6 worm cellular contexts compared by ENCODE assay signal in the genomic region with DNA sequence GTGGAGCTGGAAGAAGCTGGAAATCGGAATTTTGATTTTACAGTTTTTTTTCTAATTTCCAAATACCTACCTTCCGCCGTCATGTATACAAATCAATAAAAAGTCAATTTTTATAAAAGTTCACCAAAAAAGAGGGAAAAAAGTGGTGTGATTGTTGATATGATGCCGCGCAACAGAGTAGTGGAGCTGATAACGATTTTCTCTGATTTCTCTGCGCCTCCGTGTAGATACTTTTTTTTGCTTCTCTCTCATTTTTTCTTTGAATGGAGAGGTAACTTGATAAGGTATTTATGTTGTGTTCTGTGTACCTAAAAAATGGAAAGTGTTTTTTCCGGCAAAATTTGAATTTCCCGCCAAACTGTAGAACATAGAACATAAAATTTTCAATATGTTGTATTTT.
TF ChIP-seq lines count a peak whose summit lies in the region.

A gene (minus strand): TSS at position 199 of the 400 bp plus-strand sequence.

TF ChIP-seq in whole organism, L1 larva, 84 proteins besides CTCF, POLR2A, EP300 and RAD21 (continues in another document):
- TF ChIP-seq nhr-20 (tag; optimal IDR thresholded peaks at IDR 0.05; lab: Kevin White, UChicago) (peak; percentile 18), C34B4.2 (tag; optimal IDR thresholded peaks at IDR 0.05; lab: Kevin White, UChicago) (no peak), lin-13 (GFP tag; optimal IDR thresholded peaks at IDR 0.05; lab: Kevin White, UChicago) (no peak), ceh-82 (tag; optimal IDR thresholded peaks at IDR 0.05; lab: Kevin White, UChicago) (no peak), sptf-1 (tag; optimal IDR thresholded peaks at IDR 0.05; lab: Kevin White, UChicago) (no peak), nhr-85 (tag; lab: Kevin White, UChicago) (peak; percentile 67), nhr-71 (tag; optimal IDR thresholded peaks at IDR 0.05; lab: Kevin White, UChicago) (peak; percentile 40), dsc-1 (tag; optimal IDR thresholded peaks at IDR 0.05; lab: Kevin White, UChicago) (no peak), ceh-8 (GFP tag; optimal IDR thresholded peaks at IDR 0.05; lab: Kevin White, UChicago) (no peak), mep-1 (tag; optimal IDR thresholded peaks at IDR 0.05; lab: Kevin White, UChicago) (peak; percentile 26), egl-27 (tag; optimal IDR thresholded peaks at IDR 0.05; lab: Kevin White, UChicago) (no peak), lin-14 (GFP tag; optimal IDR thresholded peaks at IDR 0.05; lab: Kevin White, UChicago) (no peak), nhr-84 (tag; optimal IDR thresholded peaks at IDR 0.05; lab: Kevin White, UChicago) (no peak), irx-1 (tag; optimal IDR thresholded peaks at IDR 0.05; lab: Kevin White, UChicago) (no peak), ama-1 (optimal IDR thresholded peaks at IDR 0.05; lab: Kevin White, UChicago) (no peak), mab-9 (GFP tag; IDR thresholded peaks at IDR 0.05; lab: Robert Waterston, UW) (no peak)

TF ChIP-seq in whole organism, L2 larva, 48 proteins besides CTCF, POLR2A, EP300 and RAD21:
- TF ChIP-seq sma-3 (GFP tag; optimal IDR thresholded peaks at IDR 0.05; lab: Kevin White, UChicago) (peak; percentile 32), sma-9 (GFP tag; optimal IDR thresholded peaks at IDR 0.05; lab: Kevin White, UChicago) (peak; percentile 63), sma-9 (tag; optimal IDR thresholded peaks at IDR 0.05; lab: Kevin White, UChicago) (no peak), fos-1 (tag; optimal IDR thresholded peaks at IDR 0.05; lab: Kevin White, UChicago) (peak; percentile 78), nhr-6 (tag; optimal IDR thresholded peaks at IDR 0.05; lab: Kevin White, UChicago) (no peak), crh-2 (tag; optimal IDR thresholded peaks at IDR 0.05; lab: Kevin White, UChicago) (peak; percentile 67), ztf-4 (tag; optimal IDR thresholded peaks at IDR 0.05; lab: Kevin White, UChicago) (no peak)

TF ChIP-seq in whole organism, L3 larva, 47 proteins besides CTCF, POLR2A, EP300 and RAD21 (continues in another document):
- TF ChIP-seq daf-12 (tag; optimal IDR thresholded peaks at IDR 0.05; lab: Kevin White, UChicago) (no peak), nhr-237 (tag; optimal IDR thresholded peaks at IDR 0.05; lab: Kevin White, UChicago) (no peak), ceh-9 (tag; optimal IDR thresholded peaks at IDR 0.05; lab: Kevin White, UChicago) (no peak), ceh-28 (tag; optimal IDR thresholded peaks at IDR 0.05; lab: Kevin White, UChicago) (peak; percentile 52), ceh-16 (tag; optimal IDR thresholded peaks at IDR 0.05; lab: Kevin White, UChicago) (no peak), nhr-67 (tag; optimal IDR thresholded peaks at IDR 0.05; lab: Kevin White, UChicago) (no peak), pha-4 (tag; optimal IDR thresholded peaks at IDR 0.05; lab: Kevin White, UChicago) (peak; percentile 30), nhr-77 (tag; optimal IDR thresholded peaks at IDR 0.05; lab: Kevin White, UChicago) (no peak), aly-2 (tag; optimal IDR thresholded peaks at IDR 0.05; lab: Kevin White, UChicago) (no peak), sea-2 (GFP tag; optimal IDR thresholded peaks at IDR 0.05; lab: Kevin White, UChicago) (no peak), hmg-11 (tag; optimal IDR thresholded peaks at IDR 0.05; lab: Kevin White, UChicago) (no peak), jun-1 (tag; optimal IDR thresholded peaks at IDR 0.05; lab: Kevin White, UChicago) (peak; percentile 47), pqm-1 (tag; optimal IDR thresholded peaks at IDR 0.05; lab: Kevin White, UChicago) (peak; percentile 86), elt-3 (tag; optimal IDR thresholded peaks at IDR 0.05; lab: Kevin White, UChicago) (peak in 2 of 3 experiments; percentile 50 to 57), skn-1 (tag; optimal IDR thresholded peaks at IDR 0.05; lab: Kevin White, UChicago) (no peak), lin-39 (tag; optimal IDR thresholded peaks at IDR 0.05; lab: Kevin White, UChicago) (no peak), nhr-76 (tag; optimal IDR thresholded peaks at IDR 0.05; lab: Kevin White, UChicago) (no peak), ZK546.5 (tag; optimal IDR thresholded peaks at IDR 0.05; lab: Kevin White, UChicago) (no peak)

TF ChIP-seq in whole organism, L4 larva, 104 proteins besides CTCF, POLR2A, EP300 and RAD21 (continues in another document):
- no peak for TF ChIP-seq ztf-7 (tag; optimal IDR thresholded peaks at IDR 0.05; lab: Kevin White, UChicago)
- TF ChIP-seq dmd-6 (GFP tag; IDR thresholded peaks at IDR 0.05; lab: Robert Waterston, UW), result peak; percentile 76
- peak; percentile 48 for TF ChIP-seq mes-2 (tag; optimal IDR thresholded peaks at IDR 0.05; lab: Kevin White, UChicago; ENCODE audit: poor library complexity, severe bottlenecking)
- TF ChIP-seq ceh-44 (GFP tag; IDR thresholded peaks at IDR 0.05; lab: Robert Waterston, UW), result no peak
- no peak for TF ChIP-seq skn-1 (tag; optimal IDR thresholded peaks at IDR 0.05; lab: Kevin White, UChicago)
- peak; percentile 20 for TF ChIP-seq T20F7.1 (GFP tag; optimal IDR thresholded peaks at IDR 0.05; lab: Kevin White, UChicago)
- no peak for TF ChIP-seq F49E8.2 (tag; optimal IDR thresholded peaks at IDR 0.05; lab: Kevin White, UChicago; ENCODE audit: borderline replicate concordance)
- TF ChIP-seq dve-1 (tag; optimal IDR thresholded peaks at IDR 0.05; lab: Kevin White, UChicago; ENCODE audit: insufficient read depth), result peak; percentile 86
- peak in 1 of 2 experiments; percentile 38 for TF ChIP-seq lsy-2 (tag; optimal IDR thresholded peaks at IDR 0.05; lab: Kevin White, UChicago)
- TF ChIP-seq daf-19 (GFP tag; conservative IDR thresholded peaks at IDR 0.05; lab: Robert Waterston, UW), result no peak
- TF ChIP-seq lin-1 (GFP tag; IDR thresholded peaks at IDR 0.05; lab: Robert Waterston, UW), result no peak
- TF ChIP-seq snpc-1.2 (GFP tag; IDR thresholded peaks at IDR 0.05; lab: Robert Waterston, UW), result no peak
- TF ChIP-seq hlh-11 (tag; optimal IDR thresholded peaks at IDR 0.05; lab: Kevin White, UChicago), result peak; percentile 69
- TF ChIP-seq dpl-1 (GFP tag; optimal IDR thresholded peaks at IDR 0.05; lab: Kevin White, UChicago), result no peak
- TF ChIP-seq madf-5 (GFP tag; IDR thresholded peaks at IDR 0.05; lab: Robert Waterston, UW), result no peak
- TF ChIP-seq pqm-1 (tag; optimal IDR thresholded peaks at IDR 0.05; lab: Kevin White, UChicago), result peak; percentile 59
- peak; percentile 50 for TF ChIP-seq nhr-77 (tag; optimal IDR thresholded peaks at IDR 0.05; lab: Kevin White, UChicago)

TF ChIP-seq in whole organism, late embryonic, 69 proteins besides CTCF, POLR2A, EP300 and RAD21:
- no peak for TF ChIP-seq zip-5 (tag; optimal IDR thresholded peaks at IDR 0.05; lab: Kevin White, UChicago)
- TF ChIP-seq nfya-1 (tag; optimal IDR thresholded peaks at IDR 0.05; lab: Kevin White, UChicago), result no peak
- no peak for TF ChIP-seq sox-2 (GFP tag; IDR thresholded peaks at IDR 0.05; lab: Robert Waterston, UW)
- TF ChIP-seq sox-4 (tag; optimal IDR thresholded peaks at IDR 0.05; lab: Kevin White, UChicago), result no peak
- TF ChIP-seq elt-2 (tag; optimal IDR thresholded peaks at IDR 0.05; lab: Kevin White, UChicago), result peak; percentile 87
- TF ChIP-seq ama-1 (optimal IDR thresholded peaks at IDR 0.05; lab: Kevin White, UChicago), result no peak
- no peak for TF ChIP-seq tbx-7 (tag; optimal IDR thresholded peaks at IDR 0.05; lab: Kevin White, UChicago)
- TF ChIP-seq ztf-16 (tag; optimal IDR thresholded peaks at IDR 0.05; lab: Kevin White, UChicago), result no peak

TF ChIP-seq in whole organism, young adult, 124 proteins besides CTCF, POLR2A, EP300 and RAD21:
- TF ChIP-seq nhr-80 (tag; optimal IDR thresholded peaks at IDR 0.05; lab: Kevin White, UChicago), result peak; percentile 89
- TF ChIP-seq lin-35 (GFP tag; optimal IDR thresholded peaks at IDR 0.05; lab: Kevin White, UChicago), result no peak
TF ChIP-seq in whole organism, young adult: peak in this region for 1.
